Fruit fly (Drosophila melanogaster) whole organism: ENCODE results near the gene CG6023.

Experiments
- CG8478 ChIP-seq: fragments of >200 bp; optimal IDR thresholded peaks from 2 replicates; lab custom pipeline; 2018; ENCODE audit warnings: inconsistent platforms
- Dll ChIP-seq: fragments of >200 bp; optimal IDR thresholded peaks from 2 replicates; lab custom pipeline; 2017
- EcR ChIP-seq, 2 experiments: fragments of >200 bp; optimal IDR thresholded peaks; 2 replicates each; lab custom pipeline; 2017; ENCODE audit warnings: missing biosample characterization in 2 of 2, missing genetic modification characterization in 2 of 2, missing genetic modification reagents in 2 of 2
- pan ChIP-seq: fragments of >200 bp; optimal IDR thresholded peaks from 2 replicates; lab custom pipeline; 2017
- psq ChIP-seq: fragments of >200 bp; optimal IDR thresholded peaks from 2 replicates; lab custom pipeline; 2017
- usp ChIP-seq: fragments of >200 bp; optimal IDR thresholded peaks from 2 replicates; lab custom pipeline; 2017; ENCODE audit warnings: missing biosample characterization, missing genetic modification characterization, mixed read lengths

DNA sequence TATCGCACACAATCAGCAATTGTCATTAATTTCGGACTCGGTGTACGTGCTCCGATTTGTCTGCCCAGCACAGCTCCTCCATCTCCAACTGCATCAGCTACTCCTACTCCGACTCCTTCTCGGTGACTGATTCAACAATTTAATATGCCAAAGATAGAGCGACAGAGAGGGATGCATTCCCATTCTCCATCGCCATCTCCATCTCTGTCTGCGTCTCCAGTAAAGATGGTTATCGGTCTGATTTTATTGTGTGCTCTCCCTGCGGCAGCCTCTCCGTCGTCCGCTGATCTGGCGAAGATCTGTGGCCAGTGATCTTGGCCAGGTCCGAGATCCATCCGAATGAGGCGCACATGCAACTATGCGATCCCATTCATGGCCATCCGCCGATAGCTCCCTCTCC, 35.8 kb downstream of the CG6023 start:
- TF ChIP-seq pan (lab: Kevin White, UChicago) (no peak), CG8478 (no peak), psq (no peak), usp (GFP tag; lab: Kevin White, UChicago) (no peak), Dll (no peak), EcR (GFP tag; optimal IDR thresholded peaks at IDR 0.05; lab: Kevin White, UChicago) (no peak)
